Fruit fly (Drosophila melanogaster): Measurements from ENCODE around the gene CG10154.

CG10154 gene

DNA sequence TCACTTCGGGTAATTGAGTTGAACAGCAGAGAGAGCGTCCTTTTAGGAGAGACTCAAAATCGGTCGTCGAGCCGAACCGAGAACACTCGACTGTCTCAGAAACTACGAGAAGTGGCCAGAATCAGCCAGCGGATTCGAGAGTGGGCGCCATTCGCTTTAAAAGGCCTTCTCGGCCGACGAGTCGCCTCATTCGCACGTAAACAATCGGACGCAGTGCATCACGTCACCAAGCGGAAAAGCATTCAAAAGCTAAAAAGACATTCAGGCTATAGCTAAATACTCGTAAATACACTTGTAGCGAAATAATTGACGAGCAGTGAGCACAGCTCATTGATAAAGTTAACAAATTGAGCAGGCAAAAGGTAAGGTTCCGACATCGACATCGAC lies 43.3 kb upstream of the CG10154 start:
- TF ChIP-seq CG34224 (GFP tag; IDR thresholded peaks at IDR 0.05; ENCODE audit: partially characterized antibody), result peak; percentile 41; the same call in 2 of the 3 replicates
- no peak for TF ChIP-seq Ets97D (GFP tag; optimal IDR thresholded peaks at IDR 0.05)
- 0 out of 2 replicates have a peak, but pooled peaks have one; percentile 6 for TF ChIP-seq Drgx (GFP tag; IDR thresholded peaks at IDR 0.05)
- TF ChIP-seq CG6254 (GFP tag; optimal IDR thresholded peaks at IDR 0.05), result no peak
- no peak for TF ChIP-seq schlank (tag; optimal IDR thresholded peaks at IDR 0.05)
- no peak for TF ChIP-seq ash1 (GFP tag; optimal IDR thresholded peaks at IDR 0.05)
- peak; percentile 21; the same call in 1 of the 2 replicates for TF ChIP-seq Rfx (GFP tag; IDR thresholded peaks at IDR 0.05)
- TF ChIP-seq nom (GFP tag; optimal IDR thresholded peaks at IDR 0.05), result peak; percentile 38
- no peak for TF ChIP-seq CG3163 (GFP tag; optimal IDR thresholded peaks at IDR 0.05)
- no peak for TF ChIP-seq org-1 (GFP tag; optimal IDR thresholded peaks at IDR 0.05)
- TF ChIP-seq chinmo (GFP tag; IDR thresholded peaks at IDR 0.05; ENCODE audit: partially characterized antibody), result peak; percentile 84; the same call in 1 of the 4 replicates
- no peak for TF ChIP-seq Asciz (GFP tag; optimal IDR thresholded peaks at IDR 0.05)
- TF ChIP-seq Opbp (GFP tag; IDR thresholded peaks at IDR 0.05; ENCODE audit: partially characterized antibody), result 0 out of 3 replicates have a peak, but pooled peaks have one; percentile 17
- TF ChIP-seq gsb-n (tag; optimal IDR thresholded peaks at IDR 0.05), result no peak
- peak; percentile 72; the same call in 1 of the 2 replicates for TF ChIP-seq rib (GFP tag; IDR thresholded peaks at IDR 0.05)
- no peak for TF ChIP-seq CG8944 (GFP tag; optimal IDR thresholded peaks at IDR 0.05)
- TF ChIP-seq en (GFP tag; optimal IDR thresholded peaks at IDR 0.05), result no peak
- no peak for TF ChIP-seq MBD-R2 (GFP tag; IDR thresholded peaks at IDR 0.05)
- no peak for TF ChIP-seq NC2β (GFP tag; optimal IDR thresholded peaks at IDR 0.05)
- no peak for TF ChIP-seq CG16863 (GFP tag; optimal IDR thresholded peaks at IDR 0.05)
- TF ChIP-seq Hmr (GFP tag; optimal IDR thresholded peaks at IDR 0.05), result no peak
- no peak for TF ChIP-seq phol (tag; optimal IDR thresholded peaks at IDR 0.05)
- TF ChIP-seq CG13894 (tag; optimal IDR thresholded peaks at IDR 0.05), result peak; percentile 10
- no peak for TF ChIP-seq CG3281 (GFP tag; optimal IDR thresholded peaks at IDR 0.05)
- TF ChIP-seq sr (GFP tag; IDR thresholded peaks at IDR 0.05), result peak; percentile 14; the same call in 1 of the 3 replicates
- TF ChIP-seq CG12769 (tag; optimal IDR thresholded peaks at IDR 0.05), result peak; percentile 9
- no peak for TF ChIP-seq CG17912 (GFP tag; optimal IDR thresholded peaks at IDR 0.05)
- TF ChIP-seq hbn (GFP tag; IDR thresholded peaks at IDR 0.05; ENCODE audit: partially characterized antibody), result 0 out of 2 replicates have a peak, but pooled peaks have one; percentile 23
- no peak for TF ChIP-seq dan (GFP tag; IDR thresholded peaks at IDR 0.05)
- TF ChIP-seq CG8290 (GFP tag; optimal IDR thresholded peaks at IDR 0.05), result no peak
- TF ChIP-seq CG8290 (tag; optimal IDR thresholded peaks at IDR 0.05), result peak in 1 of 2 experiments; percentile 8
- peak; percentile 28 for TF ChIP-seq mirr (GFP tag; optimal IDR thresholded peaks at IDR 0.05)
- 0 out of 2 replicates have a peak, but pooled peaks have one; percentile 9 for TF ChIP-seq Atf6 (GFP tag; IDR thresholded peaks at IDR 0.05)
- peak; percentile 84 for TF ChIP-seq Deaf1 (tag; optimal IDR thresholded peaks at IDR 0.05)
- no peak for TF ChIP-seq CG14965 (GFP tag; optimal IDR thresholded peaks at IDR 0.05; ENCODE audit: borderline replicate concordance)
- no peak for TF ChIP-seq psq (GFP tag; optimal IDR thresholded peaks at IDR 0.05)
- peak in 1 of 2 experiments; percentile 55 for TF ChIP-seq Trl (optimal IDR thresholded peaks at IDR 0.05)
- TF ChIP-seq Trl (GFP tag; optimal IDR thresholded peaks at IDR 0.05), result no peak

dm6 chr3L:13479609-13480240 lies 42.8 kb upstream of the CG10154 start:
- peak; percentile 13; the same call in 1 of the 2 replicates for TF ChIP-seq seq (GFP tag; IDR thresholded peaks at IDR 0.05)
- peak; percentile 18 for TF ChIP-seq CG16815 (GFP tag; optimal IDR thresholded peaks at IDR 0.05)
- TF ChIP-seq CG11093 (GFP tag; IDR thresholded peaks at IDR 0.05), result no peak
- TF ChIP-seq CHES-1-like (GFP tag; optimal IDR thresholded peaks at IDR 0.05), result no peak
- peak; percentile 52 for TF ChIP-seq Dek (tag; optimal IDR thresholded peaks at IDR 0.05)
- no peak for TF ChIP-seq cato (GFP tag; optimal IDR thresholded peaks at IDR 0.05; ENCODE audit: borderline replicate concordance)
- peak; percentile 64 for TF ChIP-seq CG15269 (tag; optimal IDR thresholded peaks at IDR 0.05)
- TF ChIP-seq Pdp1 (GFP tag; optimal IDR thresholded peaks at IDR 0.05), result peak; percentile 25 to 84
- TF ChIP-seq ash1 (GFP tag; optimal IDR thresholded peaks at IDR 0.05), result no peak
- no peak for TF ChIP-seq ftz-f1 (GFP tag; optimal IDR thresholded peaks at IDR 0.05)
- TF ChIP-seq CG5245 (GFP tag; optimal IDR thresholded peaks at IDR 0.05), result no peak
- TF ChIP-seq Xbp1 (GFP tag; optimal IDR thresholded peaks at IDR 0.05), result peak; percentile 51
- no peak for TF ChIP-seq pnt (GFP tag; optimal IDR thresholded peaks at IDR 0.05)
- peak; percentile 65 for TF ChIP-seq Ptx1 (GFP tag; IDR thresholded peaks at IDR 0.05)
- TF ChIP-seq CG8765 (GFP tag; IDR thresholded peaks at IDR 0.05), result no peak
